Worm (Caenorhabditis elegans) whole organism, late embryonic: ENCODE measurements around the gene F47G3.1.

Experiments
- C38D4.7 ChIP-seq: fragments of 200-800 bp; sonication (Bioruptor generic); optimal IDR thresholded peaks from 2 replicates; lab custom pipeline; 2018; ENCODE audit warnings: mild to moderate bottlenecking, missing genetic modification characterization, moderate library complexity, missing compliant biosample characterization
- F13H6.1 ChIP-seq: sonication (generic microtip); optimal IDR thresholded peaks from 2 replicates; lab custom pipeline; 2016; ENCODE audit warnings: missing genetic modification characterization, missing compliant biosample characterization
- K02D7.2 ChIP-seq: sonication (generic microtip); optimal IDR thresholded peaks from 2 replicates; lab custom pipeline; 2017; ENCODE audit warnings: mild to moderate bottlenecking, missing genetic modification characterization, missing compliant biosample characterization
- K09A11.1 ChIP-seq: sonication (generic microtip); optimal IDR thresholded peaks from 2 replicates; lab custom pipeline; 2017; ENCODE audit warnings: antibody characterized with exemption, mild to moderate bottlenecking, missing genetic modification characterization, missing compliant biosample characterization; ENCODE audit not compliant: insufficient read depth
- T23F11.4 ChIP-seq: fragments of 200-800 bp; sonication (Bioruptor generic); optimal IDR thresholded peaks from 2 replicates; lab custom pipeline; 2018; ENCODE audit warnings: mild to moderate bottlenecking, missing genetic modification characterization, missing compliant biosample characterization
- Y22D7AL.16 ChIP-seq: sonication (generic microtip); optimal IDR thresholded peaks from 2 replicates; lab custom pipeline; 2016; ENCODE audit warnings: missing genetic modification characterization, missing compliant biosample characterization
- ama-1 ChIP-seq: fragments of 150-350 bp; optimal IDR thresholded peaks from 2 replicates; lab custom pipeline; 2014
- ceh-14 ChIP-seq: sonication (generic microtip); optimal IDR thresholded peaks from 2 replicates; lab custom pipeline; 2016; ENCODE audit warnings: missing genotype, missing genetic modification characterization, missing compliant biosample characterization
- ceh-19 ChIP-seq: fragments of 200-800 bp; sonication (Bioruptor generic); optimal IDR thresholded peaks from 2 replicates; lab custom pipeline; 2018; ENCODE audit warnings: mild to moderate bottlenecking, missing genetic modification characterization, missing compliant biosample characterization
- ceh-24 ChIP-seq: sonication (generic microtip); optimal IDR thresholded peaks from 2 replicates; lab custom pipeline; 2016; ENCODE audit warnings: mild to moderate bottlenecking, missing genetic modification characterization, missing compliant biosample characterization
- ceh-30 ChIP-seq: fragments of 150-350 bp; optimal IDR thresholded peaks from 2 replicates; lab custom pipeline; 2014; ENCODE audit warnings: missing biosample characterization, missing genetic modification characterization
- ceh-34 ChIP-seq: sonication (generic microtip); optimal IDR thresholded peaks from 2 replicates; lab custom pipeline; 2016; ENCODE audit warnings: mild to moderate bottlenecking, missing genetic modification characterization, missing compliant biosample characterization
- ceh-45 ChIP-seq: fragments of 200-800 bp; sonication (Bioruptor generic); IDR thresholded peaks from 2 replicates; pipeline ENCODE4 v1.3.6; 2022; ENCODE audit warnings: missing genetic modification reagents, missing genetic modification characterization, missing compliant biosample characterization
- ceh-48 ChIP-seq: sonication (generic microtip); optimal IDR thresholded peaks from 2 replicates; lab custom pipeline; 2016; ENCODE audit warnings: missing genetic modification characterization, inconsistent platforms, missing compliant biosample characterization
- ceh-6 ChIP-seq: fragments of 200-800 bp; sonication (Bioruptor generic); optimal IDR thresholded peaks from 2 replicates; lab custom pipeline; 2018; ENCODE audit warnings: mild to moderate bottlenecking, missing genetic modification characterization, missing compliant biosample characterization
- ceh-9 ChIP-seq: sonication (generic microtip); optimal IDR thresholded peaks from 2 replicates; lab custom pipeline; 2016; ENCODE audit warnings: mild to moderate bottlenecking, missing genetic modification characterization, inconsistent platforms, missing compliant biosample characterization
- dve-1 ChIP-seq: sonication (generic microtip); optimal IDR thresholded peaks from 2 replicates; lab custom pipeline; 2017; ENCODE audit warnings: antibody characterized with exemption, mild to moderate bottlenecking, missing genetic modification characterization, missing compliant biosample characterization
- elt-2 ChIP-seq: sonication (generic microtip); optimal IDR thresholded peaks from 2 replicates; lab custom pipeline; 2016; ENCODE audit warnings: missing genetic modification reagents, missing genetic modification characterization, missing compliant biosample characterization
- ets-4 ChIP-seq: sonication (generic microtip); optimal IDR thresholded peaks from 2 replicates; lab custom pipeline; 2016; ENCODE audit warnings: missing genetic modification characterization, missing compliant biosample characterization
- fax-1 ChIP-seq: sonication (generic microtip); optimal IDR thresholded peaks from 2 replicates; lab custom pipeline; 2016; ENCODE audit warnings: missing genotype, missing genetic modification characterization, missing compliant biosample characterization
- fkh-10 ChIP-seq: fragments of 150-350 bp; optimal IDR thresholded peaks from 2 replicates; lab custom pipeline; 2014; ENCODE audit warnings: missing biosample characterization, missing genetic modification reagents, missing genetic modification characterization
- fkh-6 ChIP-seq: sonication (generic microtip); optimal IDR thresholded peaks from 2 replicates; lab custom pipeline; 2016; ENCODE audit warnings: missing genetic modification characterization, missing compliant biosample characterization
- gmeb-2 ChIP-seq: sonication (generic microtip); optimal IDR thresholded peaks from 2 replicates; lab custom pipeline; 2016; ENCODE audit warnings: missing genetic modification characterization, inconsistent platforms, missing compliant biosample characterization
- hlh-13 ChIP-seq: fragments of 200-800 bp; sonication (Bioruptor generic); optimal IDR thresholded peaks from 2 replicates; lab custom pipeline; 2018; ENCODE audit warnings: mild to moderate bottlenecking, missing genetic modification characterization, missing compliant biosample characterization
- hlh-30 ChIP-seq: sonication (generic microtip); optimal IDR thresholded peaks from 2 replicates; lab custom pipeline; 2017; ENCODE audit warnings: antibody characterized with exemption, missing genetic modification characterization, missing compliant biosample characterization; ENCODE audit not compliant: insufficient read depth
- hlh-6 ChIP-seq: sonication (generic microtip); optimal IDR thresholded peaks from 2 replicates; lab custom pipeline; 2016; ENCODE audit warnings: missing genotype, missing genetic modification characterization, missing compliant biosample characterization
- lim-6 ChIP-seq: sonication (generic microtip); optimal IDR thresholded peaks from 2 replicates; lab custom pipeline; 2016; ENCODE audit warnings: missing genetic modification characterization, missing compliant biosample characterization
- madf-2 ChIP-seq: sonication (generic microtip); optimal IDR thresholded peaks from 2 replicates; lab custom pipeline; 2017; ENCODE audit warnings: missing genetic modification characterization, missing compliant biosample characterization
- mec-3 ChIP-seq: sonication (generic microtip); optimal IDR thresholded peaks from 2 replicates; lab custom pipeline; 2016; ENCODE audit warnings: borderline replicate concordance, missing genetic modification characterization, missing compliant biosample characterization
- nhr-232 ChIP-seq: sonication (generic microtip); optimal IDR thresholded peaks from 2 replicates; lab custom pipeline; 2016; ENCODE audit warnings: missing genetic modification characterization, missing compliant biosample characterization
- npax-4 ChIP-seq: sonication (generic microtip); optimal IDR thresholded peaks from 2 replicates; lab custom pipeline; 2016; ENCODE audit warnings: missing genetic modification characterization, missing compliant biosample characterization
- pag-3 ChIP-seq: sonication (generic microtip); optimal IDR thresholded peaks from 2 replicates; lab custom pipeline; 2016; ENCODE audit warnings: missing compliant biosample characterization, missing genetic modification characterization, borderline replicate concordance
- pat-9 ChIP-seq: fragments of 200-800 bp; sonication (Bioruptor generic); optimal IDR thresholded peaks from 2 replicates; lab custom pipeline; 2018; ENCODE audit warnings: mild to moderate bottlenecking, missing genetic modification characterization, moderate library complexity, missing compliant biosample characterization
- pqm-1 ChIP-seq: sonication (generic microtip); optimal IDR thresholded peaks from 2 replicates; lab custom pipeline; 2016; ENCODE audit warnings: missing genetic modification characterization, missing compliant biosample characterization
- pros-1 ChIP-seq: fragments of 150-350 bp; optimal IDR thresholded peaks from 2 replicates; lab custom pipeline; 2014; ENCODE audit warnings: missing biosample characterization, missing genetic modification reagents, missing genetic modification characterization
- syd-9 ChIP-seq: sonication (generic microtip); optimal IDR thresholded peaks from 2 replicates; lab custom pipeline; 2016; ENCODE audit warnings: mild to moderate bottlenecking, missing genetic modification characterization, moderate library complexity, missing compliant biosample characterization
- tbx-7 ChIP-seq: sonication (generic microtip); optimal IDR thresholded peaks from 2 replicates; lab custom pipeline; 2016; ENCODE audit warnings: missing genotype, missing genetic modification characterization, missing compliant biosample characterization
- ttx-3 ChIP-seq: sonication (generic microtip); optimal IDR thresholded peaks from 2 replicates; lab custom pipeline; 2016; ENCODE audit warnings: missing genetic modification reagents, missing genetic modification characterization, missing compliant biosample characterization
- unc-3 ChIP-seq, 2 experiments: fragments of 200-800 bp in 1 of 2; sonication (Bioruptor generic) in 1 of 2; sonication (generic microtip) in 1 of 2; conservative IDR thresholded peaks in 1 of 2; optimal IDR thresholded peaks in 1 of 2; 2 replicates each; pipeline versions ENCODE4 v1.3.6 to Lab custom; 2016 to 2022; ENCODE audit warnings: missing compliant biosample characterization in 2 of 2, missing genetic modification characterization in 2 of 2, missing genetic modification reagents in 1 of 2
- unc-86 ChIP-seq: sonication (generic microtip); optimal IDR thresholded peaks from 2 replicates; lab custom pipeline; 2016; ENCODE audit warnings: missing genetic modification characterization, missing compliant biosample characterization
- ztf-16 ChIP-seq: sonication (generic microtip); optimal IDR thresholded peaks from 2 replicates; lab custom pipeline; 2017; ENCODE audit warnings: missing genetic modification characterization, missing compliant biosample characterization

The F47G3.1 gene

ce11 chrX:2385453-2385852, at the start of gene F47G3.1:
TSS of gene F47G3.1 (plus strand) at chrX:2385753.
- TF ChIP-seq T23F11.4 (GFP tag; lab: Kevin White, UChicago) (no peak), fkh-10 (GFP tag; lab: Kevin White, UChicago) (no peak), gmeb-2 (no peak)
- TF ChIP-seq, all 69 proteins: peak for 0

ce11 chrX:2338210-2338609, 47.3 kb upstream of the F47G3.1 start, which contains the start of gene nlp-45:
TSS of gene nlp-45 (minus strand) at chrX:2338310.
- no peak for TF ChIP-seq ceh-34 (tag; lab: Kevin White, UChicago)
- TF ChIP-seq ceh-48 (tag; lab: Kevin White, UChicago), result no peak
- no peak for TF ChIP-seq ceh-30 (tag; lab: Kevin White, UChicago)
- TF ChIP-seq K02D7.2 (tag; lab: Kevin White, UChicago), result no peak
- no peak for TF ChIP-seq fkh-6 (tag; lab: Kevin White, UChicago)
- no peak for TF ChIP-seq pqm-1 (tag; lab: Kevin White, UChicago)
- TF ChIP-seq ama-1 (lab: Kevin White, UChicago), result no peak
- TF ChIP-seq ceh-14 (tag; lab: Kevin White, UChicago), result no peak
- no peak for TF ChIP-seq elt-2 (tag; lab: Kevin White, UChicago)

- TF ChIP-seq C38D4.7 (GFP tag; lab: Kevin White, UChicago) (no peak), unc-3 (GFP tag; conservative IDR thresholded peaks at IDR 0.05; lab: Robert Waterston, UW) (no peak), unc-3 (tag; optimal IDR thresholded peaks at IDR 0.05; lab: Kevin White, UChicago) (no peak), pros-1 (tag; lab: Kevin White, UChicago) (no peak), syd-9 (no peak), ztf-16 (no peak), ets-4 (tag; lab: Kevin White, UChicago) (no peak), K09A11.1 (tag; lab: Kevin White, UChicago) (no peak), pat-9 (no peak)
- TF ChIP-seq, all 69 proteins: peak for 0
Measured at ce11 chrX:2341989-2342388, 43.6 kb upstream of the F47G3.1 start, which contains the start of gene nlp-22. TSS of gene nlp-22 (minus strand) at chrX:2342089.

ce11 chrX:2342859-2343258, 42.7 kb upstream of the F47G3.1 start, which contains the start of gene nlp-23:
TSS of gene nlp-23 (minus strand) at chrX:2342959.
- TF ChIP-seq pros-1 (tag; lab: Kevin White, UChicago) (no peak), ceh-9 (tag; lab: Kevin White, UChicago) (no peak), ceh-19 (no peak), npax-4 (tag; lab: Kevin White, UChicago) (no peak), lim-6 (tag; lab: Kevin White, UChicago) (no peak), fax-1 (tag; lab: Kevin White, UChicago) (no peak), K09A11.1 (tag; lab: Kevin White, UChicago) (no peak), nhr-232 (tag; lab: Kevin White, UChicago) (no peak), hlh-13 (GFP tag; lab: Kevin White, UChicago) (no peak), ceh-45 (GFP tag; lab: Robert Waterston, UW) (no peak), ceh-34 (tag; lab: Kevin White, UChicago) (no peak), ceh-24 (no peak), madf-2 (no peak), ceh-6 (no peak), unc-86 (tag; lab: Kevin White, UChicago) (no peak), tbx-7 (tag; lab: Kevin White, UChicago) (no peak), mec-3 (tag; lab: Kevin White, UChicago) (no peak), pat-9 (no peak)

ce11 chrX:2344104-2344503, 41.4 kb upstream of the F47G3.1 start:
- TF ChIP-seq ttx-3 (tag; lab: Kevin White, UChicago) (no peak), F13H6.1 (no peak), hlh-30 (tag; lab: Kevin White, UChicago) (no peak), Y22D7AL.16 (tag; lab: Kevin White, UChicago) (no peak), pag-3 (tag; lab: Kevin White, UChicago) (no peak), dve-1 (tag; lab: Kevin White, UChicago) (no peak), hlh-13 (GFP tag; lab: Kevin White, UChicago) (no peak), ceh-34 (tag; lab: Kevin White, UChicago) (no peak), pat-9 (no peak), hlh-6 (no peak)
